Worm (Caenorhabditis elegans) whole organism, L1 larva: Measurements from ENCODE around the gene Y69H2.17.

Experiments
- C34B4.2 ChIP-seq: sonication (generic microtip); optimal IDR thresholded peaks from 2 replicates; lab custom pipeline; 2017; ENCODE audit warnings: mild to moderate bottlenecking, missing genetic modification characterization, missing compliant biosample characterization
- dpl-1 ChIP-seq, 3 experiments: fragments of 150-350 bp in 2 of 3; sonication (generic microtip) in 1 of 3; optimal IDR thresholded peaks; 2 replicates each; lab custom pipeline; 2014 to 2017; ENCODE audit warnings: missing biosample characterization in 3 of 3, missing genetic modification characterization in 3 of 3, missing genetic modification reagents in 3 of 3
- dsc-1 ChIP-seq: sonication (generic microtip); optimal IDR thresholded peaks from 2 replicates; lab custom pipeline; 2016; ENCODE audit warnings: mild to moderate bottlenecking, missing genetic modification characterization, missing compliant biosample characterization
- efl-1 ChIP-seq, 4 experiments: fragments of 150-350 bp; optimal IDR thresholded peaks in 3 of 4; peaks in 1 of 4; 1 replicate in 1 of 4; 2 replicates in 3 of 4; lab custom pipeline; 2014; ENCODE audit warnings: missing biosample characterization in 2 of 4, missing genetic modification characterization in 2 of 4, missing genetic modification reagents in 2 of 4
- elt-2 ChIP-seq: sonication (generic microtip); optimal IDR thresholded peaks from 2 replicates; lab custom pipeline; 2016; ENCODE audit warnings: missing genetic modification characterization, mild to moderate bottlenecking, inconsistent platforms, missing compliant biosample characterization, missing genetic modification reagents
- elt-3 ChIP-seq, 6 experiments: fragments of 150-350 bp in 1 of 6; sonication (generic microtip); optimal IDR thresholded peaks; 2 replicates each; lab custom pipeline; 2017 to 2018; ENCODE audit warnings: missing biosample characterization in 6 of 6, missing genetic modification characterization in 6 of 6, inconsistent platforms in 1 of 6
- ets-5 ChIP-seq: fragments of 200-800 bp; sonication (Bioruptor generic); IDR thresholded peaks from 2 replicates; pipeline ENCODE4 v1.3.6; 2022; ENCODE audit warnings: missing genetic modification characterization, missing compliant biosample characterization
- fkh-4 ChIP-seq: sonication (generic microtip); optimal IDR thresholded peaks from 2 replicates; lab custom pipeline; 2016; ENCODE audit warnings: missing compliant biosample characterization, missing genetic modification characterization, borderline replicate concordance
- fos-1 ChIP-seq: fragments of 150-350 bp; optimal IDR thresholded peaks from 2 replicates; lab custom pipeline; 2014; ENCODE audit warnings: missing biosample characterization, missing genetic modification characterization
- grh-1 ChIP-seq: fragments of 200-800 bp; sonication (Bioruptor generic); IDR thresholded peaks from 2 replicates; pipeline ENCODE4 v1.3.6; 2022; ENCODE audit warnings: missing genetic modification reagents, missing genetic modification characterization, missing compliant biosample characterization
- hlh-17 ChIP-seq: fragments of 200-800 bp; sonication (Bioruptor generic); optimal IDR thresholded peaks from 2 replicates; lab custom pipeline; 2018; ENCODE audit warnings: missing genetic modification characterization, mild to moderate bottlenecking, missing compliant biosample characterization, moderate library complexity, borderline replicate concordance
- hlh-4 ChIP-seq: sonication (generic microtip); optimal IDR thresholded peaks from 2 replicates; lab custom pipeline; 2016; ENCODE audit warnings: mild to moderate bottlenecking, missing genetic modification characterization, missing compliant biosample characterization
- irx-1 ChIP-seq: sonication (generic microtip); optimal IDR thresholded peaks from 2 replicates; lab custom pipeline; 2016; ENCODE audit warnings: missing genetic modification characterization, missing compliant biosample characterization
- jun-1 ChIP-seq: fragments of 150-350 bp; optimal IDR thresholded peaks from 2 replicates; lab custom pipeline; 2014; ENCODE audit warnings: missing biosample characterization, missing genetic modification reagents, missing genetic modification characterization
- lin-14 ChIP-seq: fragments of 200-800 bp; sonication (Bioruptor generic); optimal IDR thresholded peaks from 2 replicates; lab custom pipeline; 2018; ENCODE audit warnings: mild to moderate bottlenecking, missing genetic modification characterization, moderate library complexity, missing compliant biosample characterization
- lin-15B ChIP-seq: fragments of 150-350 bp; sonication (generic microtip); optimal IDR thresholded peaks from 3 replicates; lab custom pipeline; 2014; ENCODE audit warnings: missing biosample characterization, missing genetic modification characterization
- lin-35 ChIP-seq, 2 experiments: fragments of 150-350 bp; optimal IDR thresholded peaks; 2 replicates each; lab custom pipeline; 2014; ENCODE audit warnings: missing biosample characterization in 2 of 2, missing genetic modification characterization in 2 of 2, missing genetic modification reagents in 2 of 2
- lin-39 ChIP-seq: fragments of 150-350 bp; optimal IDR thresholded peaks from 2 replicates; lab custom pipeline; 2014; ENCODE audit warnings: missing biosample characterization, missing genetic modification reagents, missing genetic modification characterization
- lir-3 ChIP-seq: sonication (generic microtip); optimal IDR thresholded peaks from 2 replicates; lab custom pipeline; 2016; ENCODE audit warnings: mild to moderate bottlenecking, missing genetic modification characterization, moderate library complexity, missing compliant biosample characterization; ENCODE audit not compliant: poor library complexity
- lsy-2 ChIP-seq, 2 experiments: fragments of 150-350 bp; optimal IDR thresholded peaks; 2 replicates each; lab custom pipeline; 2014; ENCODE audit warnings: missing biosample characterization in 2 of 2, missing genetic modification characterization in 2 of 2
- mab-9 ChIP-seq: fragments of 200-800 bp; sonication (Bioruptor generic); IDR thresholded peaks from 2 replicates; pipeline ENCODE4 v1.3.6; 2022; ENCODE audit warnings: missing genetic modification reagents, missing genetic modification characterization, missing compliant biosample characterization
- mdl-1 ChIP-seq, 2 experiments: fragments of 150-350 bp; optimal IDR thresholded peaks; 2 replicates each; lab custom pipeline; 2014 to 2017; ENCODE audit warnings: missing biosample characterization in 2 of 2, missing genetic modification characterization in 2 of 2, inconsistent platforms in 1 of 2
- mep-1 ChIP-seq: fragments of 150-350 bp; optimal IDR thresholded peaks from 2 replicates; lab custom pipeline; 2014; ENCODE audit warnings: missing biosample characterization, missing genetic modification characterization
- nhr-19 ChIP-seq: fragments of 200-800 bp; sonication (Bioruptor generic); conservative IDR thresholded peaks from 2 replicates; pipeline ENCODE4 v1.3.6; 2022; ENCODE audit warnings: missing genetic modification characterization, missing compliant biosample characterization
- nhr-20 ChIP-seq: sonication (generic microtip); optimal IDR thresholded peaks from 2 replicates; lab custom pipeline; 2016; ENCODE audit warnings: mild to moderate bottlenecking, missing genetic modification characterization, missing compliant biosample characterization
- nhr-28 ChIP-seq: fragments of 150-350 bp; optimal IDR thresholded peaks from 2 replicates; lab custom pipeline; 2014; ENCODE audit warnings: missing biosample characterization, missing genetic modification characterization
- nhr-47 ChIP-seq: sonication (generic microtip); optimal IDR thresholded peaks from 2 replicates; lab custom pipeline; 2016; ENCODE audit warnings: mild to moderate bottlenecking, missing genetic modification characterization, moderate library complexity, missing compliant biosample characterization
- nhr-71 ChIP-seq: sonication (generic microtip); optimal IDR thresholded peaks from 2 replicates; lab custom pipeline; 2016; ENCODE audit warnings: mild to moderate bottlenecking, missing genetic modification characterization, moderate library complexity, missing compliant biosample characterization
- nhr-85 ChIP-seq: sonication (generic microtip); peaks from one replicate; lab custom pipeline; 2016; ENCODE audit warnings: missing genetic modification characterization, inconsistent platforms, missing compliant biosample characterization
- nhr-90 ChIP-seq: sonication (generic microtip); optimal IDR thresholded peaks from 2 replicates; lab custom pipeline; 2016; ENCODE audit warnings: mild to moderate bottlenecking, missing genetic modification characterization, missing compliant biosample characterization; ENCODE audit not compliant: poor library complexity
- rnt-1 ChIP-seq: sonication (generic microtip); optimal IDR thresholded peaks from 2 replicates; lab custom pipeline; 2016; ENCODE audit warnings: mild to moderate bottlenecking, missing genetic modification characterization, moderate library complexity, missing compliant biosample characterization
- skn-1 ChIP-seq: fragments of 150-350 bp; optimal IDR thresholded peaks from 2 replicates; lab custom pipeline; 2014; ENCODE audit warnings: missing biosample characterization, missing genetic modification characterization
- snpc-4 ChIP-seq: fragments of 150-350 bp; optimal IDR thresholded peaks from 2 replicates; lab custom pipeline; 2014; ENCODE audit warnings: missing biosample characterization, missing genetic modification characterization
- sptf-1 ChIP-seq: fragments of 150-350 bp; optimal IDR thresholded peaks from 2 replicates; lab custom pipeline; 2014; ENCODE audit warnings: missing biosample characterization, missing genetic modification characterization
- swsn-7 ChIP-seq: sonication (generic microtip); optimal IDR thresholded peaks from 2 replicates; lab custom pipeline; 2016; ENCODE audit warnings: missing genetic modification characterization, missing compliant biosample characterization
- tbx-2 ChIP-seq: sonication (generic microtip); optimal IDR thresholded peaks from 2 replicates; lab custom pipeline; 2016; ENCODE audit warnings: missing genetic modification characterization, missing compliant biosample characterization
- unc-86 ChIP-seq: sonication (generic microtip); optimal IDR thresholded peaks from 2 replicates; lab custom pipeline; 2016; ENCODE audit warnings: missing genetic modification characterization, missing compliant biosample characterization
- unc-98 ChIP-seq: fragments of 200-800 bp; sonication (Bioruptor generic); IDR thresholded peaks from 2 replicates; pipeline ENCODE4 v1.3.6; 2022; ENCODE audit warnings: missing genetic modification characterization, missing compliant biosample characterization
- vab-15 ChIP-seq: sonication (generic microtip); optimal IDR thresholded peaks from 2 replicates; lab custom pipeline; 2017; ENCODE audit warnings: missing genotype, mild to moderate bottlenecking, missing genetic modification characterization, missing compliant biosample characterization
- xbp-1 ChIP-seq: sonication (generic microtip); optimal IDR thresholded peaks from 2 replicates; lab custom pipeline; 2016; ENCODE audit warnings: missing genetic modification characterization, missing compliant biosample characterization
- zip-4 ChIP-seq: fragments of 200-800 bp; sonication (Bioruptor generic); optimal IDR thresholded peaks from 2 replicates; lab custom pipeline; 2018; ENCODE audit warnings: mild to moderate bottlenecking, missing genetic modification characterization, moderate library complexity, missing compliant biosample characterization
- ztf-11 ChIP-seq, 2 experiments: sonication (generic microtip); optimal IDR thresholded peaks; 2 replicates each; lab custom pipeline; 2016 to 2017; ENCODE audit warnings: missing genetic modification characterization in 2 of 2, missing biosample characterization in 1 of 2, missing compliant biosample characterization in 1 of 2

The Y69H2.17 gene

ce11 chrV:18710045-18710490, 25.3 kb downstream of the Y69H2.17 start:
- peak in 1 of 2 experiments; percentile 81 for TF ChIP-seq ztf-11 (tag; optimal IDR thresholded peaks at IDR 0.05; lab: Kevin White, UChicago)
- TF ChIP-seq snpc-4 (tag; lab: Kevin White, UChicago), result peak; percentile 36
- peak; percentile 70 for TF ChIP-seq nhr-85 (tag; lab: Kevin White, UChicago)
- peak; percentile 48 for TF ChIP-seq fkh-4 (tag; lab: Kevin White, UChicago)
- TF ChIP-seq hlh-4 (tag; lab: Kevin White, UChicago), result peak; percentile 42
- TF ChIP-seq unc-86 (tag; lab: Kevin White, UChicago), result peak; percentile 5
- TF ChIP-seq mdl-1 (tag; optimal IDR thresholded peaks at IDR 0.05; lab: Kevin White, UChicago), result no peak
- TF ChIP-seq skn-1 (tag; lab: Kevin White, UChicago), result peak; percentile 55
- TF ChIP-seq nhr-19, result peak; percentile 65
- peak; percentile 56 for TF ChIP-seq tbx-2 (tag; lab: Kevin White, UChicago)
- no peak for TF ChIP-seq efl-1 (optimal IDR thresholded peaks at IDR 0.05; lab: Kevin White, UChicago)
- TF ChIP-seq efl-1 (GFP tag; optimal IDR thresholded peaks at IDR 0.05 in 1 of 2; lab: Kevin White, UChicago), result peak in 1 of 2 experiments; percentile 91
- TF ChIP-seq elt-2 (tag; lab: Kevin White, UChicago), result no peak
- TF ChIP-seq lin-35 (GFP tag; optimal IDR thresholded peaks at IDR 0.05; lab: Kevin White, UChicago), result peak in 1 of 2 experiments; percentile 15
- peak; percentile 37 for TF ChIP-seq swsn-7
- no peak for TF ChIP-seq vab-15
- peak in 1 of 6 experiments; percentile 1 for TF ChIP-seq elt-3 (tag; optimal IDR thresholded peaks at IDR 0.05; lab: Kevin White, UChicago)
- no peak for TF ChIP-seq hlh-17 (GFP tag; lab: Kevin White, UChicago)
- TF ChIP-seq nhr-47 (tag; lab: Kevin White, UChicago), result peak; percentile 90
- TF ChIP-seq dsc-1 (tag; lab: Kevin White, UChicago), result peak; percentile 74
- TF ChIP-seq nhr-20 (tag; lab: Kevin White, UChicago), result peak; percentile 9
- peak; percentile 37 for TF ChIP-seq xbp-1 (tag; lab: Kevin White, UChicago)
- peak; percentile 47 for TF ChIP-seq nhr-90 (tag; lab: Kevin White, UChicago)
- no peak for TF ChIP-seq fos-1 (tag; lab: Kevin White, UChicago)
- TF ChIP-seq lin-39, result peak; percentile 57
- no peak for TF ChIP-seq dpl-1 (GFP tag; optimal IDR thresholded peaks at IDR 0.05; lab: Kevin White, UChicago)
- peak; percentile 35 for TF ChIP-seq lir-3 (tag; lab: Kevin White, UChicago)
- TF ChIP-seq rnt-1 (tag; lab: Kevin White, UChicago), result no peak
- peak; percentile 79 for TF ChIP-seq irx-1 (tag; lab: Kevin White, UChicago)
- peak; percentile 71 for TF ChIP-seq mep-1 (tag; lab: Kevin White, UChicago)
- peak; percentile 87 to 97 for TF ChIP-seq lsy-2 (tag; optimal IDR thresholded peaks at IDR 0.05; lab: Kevin White, UChicago)
- no peak for TF ChIP-seq C34B4.2 (tag; lab: Kevin White, UChicago)

- TF ChIP-seq nhr-71 (tag; lab: Kevin White, UChicago), result no peak
- no peak for TF ChIP-seq ztf-11 (tag; optimal IDR thresholded peaks at IDR 0.05; lab: Kevin White, UChicago)
- TF ChIP-seq nhr-85 (tag; lab: Kevin White, UChicago), result no peak
- no peak for TF ChIP-seq zip-4 (GFP tag; lab: Kevin White, UChicago)
- TF ChIP-seq nhr-19, result 0 out of 2 replicates have a peak, but pooled peaks have one; percentile 9
Measured at ce11 chrV:18711362-18711761, 26.6 kb downstream of the Y69H2.17 start.

ce11 chrV:18712118-18712517, 27.4 kb downstream of the Y69H2.17 start:
- TF ChIP-seq sptf-1 (tag; lab: Kevin White, UChicago) (no peak), lin-14 (no peak), unc-98 (GFP tag; lab: Robert Waterston, UW) (0 out of 2 replicates have a peak, but pooled peaks have one; percentile 12), lir-3 (tag; lab: Kevin White, UChicago) (no peak), lin-15B (tag; lab: Kevin White, UChicago) (no peak), mab-9 (GFP tag; lab: Robert Waterston, UW) (no peak), nhr-19 (0 out of 2 replicates have a peak, but pooled peaks have one; percentile 34), grh-1 (GFP tag; lab: Robert Waterston, UW) (peak; percentile 37), nhr-28 (tag; lab: Kevin White, UChicago) (no peak), nhr-85 (tag; lab: Kevin White, UChicago) (peak; percentile 72), nhr-47 (tag; lab: Kevin White, UChicago) (peak; percentile 71), ets-5 (0 out of 2 replicates have a peak, but pooled peaks have one; percentile 34), jun-1 (tag; lab: Kevin White, UChicago) (no peak)
- TF ChIP-seq, all 84 proteins: peak for 6
